Worm (Caenorhabditis elegans) whole organism, mixed stage, embryonic: ENCODE results near the gene Y61A9LA.12.

ENCODE experiments used
- blmp-1 ChIP-seq: fragments of 150-350 bp; optimal IDR thresholded peaks from 2 replicates; lab custom pipeline; 2014; ENCODE audit warnings: missing biosample characterization, missing genetic modification characterization
- ceh-83 ChIP-seq: fragments of 200-800 bp; sonication (Bioruptor generic); optimal IDR thresholded peaks from 2 replicates; lab custom pipeline; 2018; ENCODE audit warnings: mild to moderate bottlenecking, missing genetic modification characterization, missing compliant biosample characterization
- ces-1 ChIP-seq: fragments of 150-350 bp; optimal IDR thresholded peaks from 2 replicates; lab custom pipeline; 2014; ENCODE audit warnings: missing biosample characterization, missing genetic modification reagents, missing genetic modification characterization
- elt-3 ChIP-seq: fragments of 150-350 bp; optimal IDR thresholded peaks from 2 replicates; lab custom pipeline; 2014; ENCODE audit warnings: missing biosample characterization, missing genetic modification characterization
- ham-2 ChIP-seq: fragments of 200-800 bp; sonication (Bioruptor generic); optimal IDR thresholded peaks from 2 replicates; lab custom pipeline; 2018; ENCODE audit warnings: mild to moderate bottlenecking, missing genetic modification characterization, missing compliant biosample characterization
- lin-13 ChIP-seq: fragments of 150-350 bp; optimal IDR thresholded peaks from 2 replicates; lab custom pipeline; 2014; ENCODE audit warnings: missing biosample characterization, missing genetic modification characterization
- lsy-2 ChIP-seq: fragments of 150-350 bp; optimal IDR thresholded peaks from 2 replicates; lab custom pipeline; 2014; ENCODE audit warnings: missing biosample characterization, missing genetic modification characterization
- mab-5 ChIP-seq: fragments of 150-350 bp; optimal IDR thresholded peaks from 2 replicates; lab custom pipeline; 2014; ENCODE audit warnings: missing biosample characterization, missing genetic modification characterization
- nhr-237 ChIP-seq: fragments of 150-350 bp; optimal IDR thresholded peaks from 2 replicates; lab custom pipeline; 2014; ENCODE audit warnings: missing biosample characterization, missing genetic modification characterization
- pha-4 ChIP-seq: fragments of 150-350 bp; optimal IDR thresholded peaks from 2 replicates; lab custom pipeline; 2018; ENCODE audit warnings: missing biosample characterization, missing genetic modification reagents, missing genetic modification characterization
- sem-2 ChIP-seq: fragments of 200-800 bp; sonication (Bioruptor generic); optimal IDR thresholded peaks from 2 replicates; lab custom pipeline; 2018; ENCODE audit warnings: mild to moderate bottlenecking, missing genetic modification characterization, missing compliant biosample characterization
- snpc-4 ChIP-seq: fragments of 150-350 bp; optimal IDR thresholded peaks from 2 replicates; lab custom pipeline; 2014; ENCODE audit warnings: missing biosample characterization, missing genetic modification characterization
- unc-62 ChIP-seq: fragments of 150-350 bp; optimal IDR thresholded peaks from 2 replicates; lab custom pipeline; 2014; ENCODE audit warnings: missing biosample characterization, missing genetic modification reagents, missing genetic modification characterization
- ztf-11 ChIP-seq: fragments of 150-350 bp; optimal IDR thresholded peaks from 2 replicates; lab custom pipeline; 2014; ENCODE audit warnings: missing biosample characterization, missing genetic modification characterization

DNA sequence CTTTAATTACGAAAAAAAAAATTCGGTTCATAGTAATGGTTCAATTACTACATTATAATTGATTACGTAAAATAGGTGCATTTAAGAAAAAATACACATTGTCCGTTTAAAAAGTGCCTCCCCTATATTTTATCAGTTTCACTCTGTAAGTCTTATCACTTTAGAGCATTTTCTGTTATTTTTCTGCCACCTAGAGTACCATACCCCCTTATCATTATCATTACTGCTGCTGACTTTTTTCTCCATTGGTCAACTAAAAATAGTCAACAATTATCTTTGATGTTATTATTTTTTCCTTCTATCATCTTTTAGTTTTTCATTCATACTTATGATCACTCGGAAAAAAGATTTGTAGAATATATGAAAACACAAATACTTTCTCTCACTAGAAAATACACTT lies 44.8 kb downstream of the Y61A9LA.12 start:
- TF ChIP-seq pha-4 (tag; lab: Kevin White, UChicago) (no peak), ztf-11 (tag; lab: Kevin White, UChicago) (no peak), nhr-237 (no peak), ham-2 (GFP tag; lab: Kevin White, UChicago) (no peak), ces-1 (GFP tag; lab: Kevin White, UChicago) (no peak), lsy-2 (no peak), mab-5 (tag; lab: Kevin White, UChicago) (no peak), sem-2 (no peak), ceh-83 (GFP tag; lab: Kevin White, UChicago) (no peak), blmp-1 (no peak), snpc-4 (tag; lab: Kevin White, UChicago) (no peak), elt-3 (tag; lab: Kevin White, UChicago) (no peak), unc-62 (no peak), lin-13 (no peak)
